Worm (Caenorhabditis elegans) whole organism, L4 larva: ENCODE results near the gene C33G8.2.

Experiments used
- F26F4.8 ChIP-seq: fragments of 200-800 bp; sonication (Bioruptor generic); conservative IDR thresholded peaks from 2 replicates; pipeline ENCODE4 v1.3.6; 2022; ENCODE audit warnings: missing genetic modification characterization, missing compliant biosample characterization
- hlh-30 ChIP-seq: sonication (generic microtip); optimal IDR thresholded peaks from 2 replicates; lab custom pipeline; 2017; ENCODE audit warnings: antibody characterized with exemption, mild to moderate bottlenecking, missing genetic modification characterization, missing compliant biosample characterization; ENCODE audit not compliant: insufficient read depth
- nhr-48 ChIP-seq: sonication (generic microtip); optimal IDR thresholded peaks from 2 replicates; lab custom pipeline; 2016; ENCODE audit warnings: mild to moderate bottlenecking, missing genetic modification characterization, missing compliant biosample characterization

DNA sequence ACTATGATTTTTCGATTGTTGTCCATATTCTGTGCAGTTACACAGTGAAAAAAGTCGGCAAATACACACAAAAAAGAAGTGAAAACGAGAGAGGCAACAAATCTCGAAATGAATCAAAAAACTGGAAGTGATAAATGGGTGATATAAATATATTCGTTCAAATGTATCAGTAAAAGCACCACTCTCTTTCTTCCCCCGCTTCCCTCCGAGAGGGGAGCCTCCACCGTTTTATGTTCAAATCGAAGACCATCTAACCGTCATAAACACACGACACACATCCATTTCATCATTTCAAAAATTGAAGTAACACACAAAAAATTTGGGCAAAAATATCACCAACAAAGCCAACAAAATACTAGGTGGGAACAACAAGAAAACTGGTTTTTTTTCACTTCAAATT is 17.5 kb downstream of the C33G8.2 start, which contains the start of gene F20A1.6:
- TF ChIP-seq hlh-30 (no peak), F26F4.8 (no peak), nhr-48 (tag; lab: Kevin White, UChicago) (no peak)
